Fruit fly (Drosophila melanogaster) Kc167 (cell line): ENCODE measurements around the gene CG43093.

ENCODE experiments used
- insv ChIP-seq: fragments of >200 bp; optimal IDR thresholded peaks from 3 replicates; lab custom pipeline; 2018; ENCODE audit warnings: missing external identifiers
- psq ChIP-seq: fragments of >200 bp; optimal IDR thresholded peaks from 2 replicates; lab custom pipeline; 2017; ENCODE audit warnings: missing external identifiers

DNA sequence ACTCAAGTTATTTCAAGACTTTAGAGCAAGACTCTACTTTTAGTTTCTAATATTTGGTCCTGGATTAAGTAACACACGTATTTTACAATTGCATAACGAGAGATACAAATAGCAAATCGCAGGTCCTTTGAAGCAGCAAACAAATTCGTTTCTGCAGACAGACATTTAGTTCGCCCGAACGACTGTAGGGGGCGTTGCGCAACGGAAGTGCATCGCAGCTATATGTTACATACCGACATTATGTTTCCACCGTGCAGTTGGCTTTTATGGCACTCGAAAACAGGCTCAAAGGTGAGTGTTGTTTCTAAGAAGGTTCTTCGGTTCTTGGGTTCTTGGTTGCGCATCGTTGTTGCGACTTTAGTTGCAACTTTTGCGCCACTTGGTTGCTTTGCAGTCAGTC is 40.2 kb upstream of the CG43093 start:
- no peak for TF ChIP-seq psq (lab: Kevin White, UChicago)
- TF ChIP-seq insv (lab: Kevin White, UChicago), result no peak
